Worm (Caenorhabditis elegans): ENCODE results near the gene F37A8.5.

The F37A8.5 gene

DNA sequence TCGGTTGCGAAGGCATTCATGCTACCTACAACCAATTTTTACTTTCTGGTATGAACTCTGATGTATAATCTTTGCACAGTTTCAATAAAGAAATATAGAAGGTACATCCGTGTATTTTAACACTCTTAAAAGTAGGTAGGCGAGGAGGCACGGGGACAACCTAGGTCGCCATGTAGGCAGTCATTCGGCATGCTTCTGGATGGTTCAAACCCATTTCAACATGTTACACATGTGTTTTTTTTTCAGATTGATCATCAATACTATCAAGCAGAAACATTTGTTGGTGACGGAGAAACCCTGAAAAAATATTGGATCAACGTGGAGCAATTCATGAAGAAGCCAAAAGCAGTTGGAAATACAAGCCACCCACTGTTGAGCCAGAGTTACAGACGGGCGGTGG, 50.6 kb downstream of the F37A8.5 start:
- TF ChIP-seq him-1 (tag; optimal IDR thresholded peaks at IDR 0.05), result no peak
- no peak for TF ChIP-seq W03F9.2 (tag; optimal IDR thresholded peaks at IDR 0.05)
- no peak for TF ChIP-seq dao-5 (tag; optimal IDR thresholded peaks at IDR 0.05)
